Fruit fly (Drosophila melanogaster) whole organism, embryonic: ENCODE data around the gene CG6749.

Experiments used
- CG10431 ChIP-seq: fragments of 200-800 bp; sonication (Bioruptor generic); optimal IDR thresholded peaks from 3 replicates; lab custom pipeline; 2018; ENCODE audit warnings: missing biosample characterization, mild to moderate bottlenecking, missing genetic modification characterization
- CG10462 ChIP-seq: fragments of 200-800 bp; sonication (Bioruptor generic); optimal IDR thresholded peaks from 2 replicates; lab custom pipeline; 2016; ENCODE audit warnings: missing biosample characterization, missing genetic modification characterization
- CG11695 ChIP-seq: fragments of 200-800 bp; sonication (Bioruptor generic); IDR thresholded peaks from 3 replicates; pipeline ENCODE4 v1.3.6; 2022; ENCODE audit warnings: missing biosample characterization, missing genetic modification characterization
- CG12744 ChIP-seq: fragments of 200-800 bp; sonication (Bioruptor generic); optimal IDR thresholded peaks from 2 replicates; lab custom pipeline; 2016; ENCODE audit warnings: missing biosample characterization, missing genetic modification characterization
- CG13123 ChIP-seq: fragments of 200-800 bp; sonication (Bioruptor generic); optimal IDR thresholded peaks from 2 replicates; lab custom pipeline; 2016; ENCODE audit warnings: missing biosample characterization, missing genetic modification characterization
- CG13775 ChIP-seq: fragments of 200-800 bp; sonication (Bioruptor generic); optimal IDR thresholded peaks from 3 replicates; lab custom pipeline; 2017; ENCODE audit warnings: missing biosample characterization, mild to moderate bottlenecking, missing genetic modification characterization
- CG15479 ChIP-seq: fragments of 200-800 bp; sonication (Bioruptor generic); optimal IDR thresholded peaks from 3 replicates; lab custom pipeline; 2019; ENCODE audit warnings: missing biosample characterization, mild to moderate bottlenecking, missing genetic modification characterization, moderate library complexity
- CG16779 ChIP-seq: fragments of 200-800 bp; sonication (Bioruptor generic); IDR thresholded peaks from 2 replicates; pipeline ENCODE4 v1.3.6; 2022; ENCODE audit warnings: missing biosample characterization, missing genetic modification characterization
- CG2199 ChIP-seq: fragments of 200-800 bp; sonication (Bioruptor generic); IDR thresholded peaks from 3 replicates; pipeline ENCODE4 v1.3.6; 2022; ENCODE audit warnings: missing biosample characterization, missing genetic modification characterization
- CG3065 ChIP-seq: fragments of 200-800 bp; sonication (Bioruptor generic); optimal IDR thresholded peaks from 2 replicates; lab custom pipeline; 2016; ENCODE audit warnings: missing biosample characterization, missing genetic modification characterization
- CG3163 ChIP-seq: fragments of 200-800 bp; sonication (Bioruptor generic); optimal IDR thresholded peaks from 3 replicates; lab custom pipeline; 2016; ENCODE audit warnings: missing biosample characterization, missing genetic modification characterization
- CG32767 ChIP-seq: fragments of 200-800 bp; sonication (Bioruptor generic); IDR thresholded peaks from 2 replicates; pipeline ENCODE4 v1.3.6; 2022; ENCODE audit warnings: missing biosample characterization, missing genetic modification characterization
- CG34422 ChIP-seq: fragments of 200-800 bp; sonication (Bioruptor generic); IDR thresholded peaks from 3 replicates; pipeline ENCODE4 v1.3.6; 2022; ENCODE audit warnings: missing biosample characterization, missing genetic modification characterization
- CG3838 ChIP-seq: fragments of 200-800 bp; sonication (Bioruptor generic); optimal IDR thresholded peaks from 3 replicates; lab custom pipeline; 2016; ENCODE audit warnings: missing biosample characterization, missing genetic modification characterization
- CG42726 ChIP-seq: fragments of 200-800 bp; sonication (Bioruptor generic); IDR thresholded peaks from 2 replicates; pipeline ENCODE4 v1.3.6; 2022; ENCODE audit warnings: missing biosample characterization, missing genetic modification characterization; ENCODE audit not compliant: partially characterized antibody
- CG4617 ChIP-seq: fragments of 200-800 bp; sonication (Bioruptor generic); optimal IDR thresholded peaks from 3 replicates; lab custom pipeline; 2016; ENCODE audit warnings: missing biosample characterization, missing genetic modification characterization, borderline replicate concordance
- CG6854 ChIP-seq: fragments of 200-800 bp; sonication (Bioruptor generic); optimal IDR thresholded peaks from 3 replicates; lab custom pipeline; 2017; ENCODE audit warnings: missing biosample characterization, mild to moderate bottlenecking, missing genetic modification characterization
- CG7839 ChIP-seq: fragments of 200-800 bp; sonication (Bioruptor generic); optimal IDR thresholded peaks from 3 replicates; lab custom pipeline; 2018; ENCODE audit warnings: missing biosample characterization, mild to moderate bottlenecking, missing genetic modification characterization, moderate library complexity
- CG7963 ChIP-seq: fragments of 200-800 bp; sonication (Bioruptor generic); IDR thresholded peaks from 3 replicates; pipeline ENCODE4 v1.3.6; 2022; ENCODE audit warnings: missing biosample characterization, missing genetic modification characterization; ENCODE audit not compliant: partially characterized antibody
- CG8478 ChIP-seq: fragments of >200 bp; optimal IDR thresholded peaks from 2 replicates; lab custom pipeline; 2018
- CkIIα-i1 ChIP-seq: fragments of 200-800 bp; sonication (Bioruptor generic); IDR thresholded peaks from 2 replicates; pipeline ENCODE4 v1.3.6; 2022; ENCODE audit warnings: missing biosample characterization, missing genetic modification characterization
- D19A ChIP-seq: fragments of 200-800 bp; optimal IDR thresholded peaks from 3 replicates; lab custom pipeline; 2019; ENCODE audit warnings: missing biosample characterization, mild to moderate bottlenecking, missing genetic modification characterization, moderate library complexity
- Dp ChIP-seq: fragments of 200-800 bp; sonication (Bioruptor generic); optimal IDR thresholded peaks from 2 replicates; lab custom pipeline; 2018; ENCODE audit warnings: missing biosample characterization, mild to moderate bottlenecking, missing genetic modification characterization, moderate library complexity
- Ets97D ChIP-seq: fragments of 200-800 bp; sonication (Bioruptor generic); optimal IDR thresholded peaks from 3 replicates; lab custom pipeline; 2016; ENCODE audit warnings: missing biosample characterization, missing genetic modification characterization
- Myb ChIP-seq: fragments of 200-800 bp; sonication (Bioruptor generic); optimal IDR thresholded peaks from 2 replicates; lab custom pipeline; 2016; ENCODE audit warnings: missing biosample characterization, missing genetic modification characterization
- PHDP ChIP-seq: fragments of 200-800 bp; sonication (Bioruptor generic); optimal IDR thresholded peaks from 3 replicates; lab custom pipeline; 2018; ENCODE audit warnings: missing biosample characterization, mild to moderate bottlenecking, missing genetic modification characterization, moderate library complexity
- Pdp1 ChIP-seq, 2 experiments: fragments of 200-800 bp; sonication (Bioruptor generic); optimal IDR thresholded peaks; 3 replicates each; lab custom pipeline; 2016; ENCODE audit warnings: missing biosample characterization in 2 of 2, missing genetic modification characterization in 2 of 2, mild to moderate bottlenecking in 1 of 2, moderate library complexity in 1 of 2
- Ptx1 ChIP-seq: fragments of 200-800 bp; sonication (Bioruptor generic); IDR thresholded peaks from 2 replicates; pipeline ENCODE4 v1.3.6; 2022; ENCODE audit warnings: missing biosample characterization, missing genetic modification characterization
- Sox102F ChIP-seq: fragments of 200-800 bp; sonication (Bioruptor generic); optimal IDR thresholded peaks from 2 replicates; lab custom pipeline; 2018; ENCODE audit warnings: missing biosample characterization, mild to moderate bottlenecking, missing genetic modification characterization, moderate library complexity
- Stat92E ChIP-seq, 3 experiments: fragments of >200 bp in 2 of 3; fragments of 200-800 bp in 1 of 3; sonication (Bioruptor generic) in 1 of 3; optimal IDR thresholded peaks; 2 replicates each; lab custom pipeline; 2017 to 2019; ENCODE audit warnings: missing biosample characterization in 3 of 3, missing genetic modification characterization in 3 of 3, mild to moderate bottlenecking in 1 of 3, moderate library complexity in 1 of 3
- Trl ChIP-seq, 3 experiments: fragments of >200 bp in 2 of 3; fragments of 200-800 bp in 1 of 3; sonication (Bioruptor generic) in 1 of 3; optimal IDR thresholded peaks; 2 replicates in 1 of 3; 3 replicates in 2 of 3; lab custom pipeline; 2016 to 2017; ENCODE audit warnings: missing biosample characterization in 1 of 3, missing genetic modification characterization in 1 of 3
- Xbp1 ChIP-seq: fragments of 200-800 bp; sonication (Bioruptor generic); optimal IDR thresholded peaks from 3 replicates; lab custom pipeline; 2016; ENCODE audit warnings: missing biosample characterization, mild to moderate bottlenecking, missing genetic modification characterization
- aop ChIP-seq: fragments of 200-800 bp; sonication (Bioruptor generic); IDR thresholded peaks from 2 replicates; pipeline ENCODE4 v1.3.6; 2022; ENCODE audit warnings: missing biosample characterization, missing genetic modification characterization
- ash1 ChIP-seq: fragments of 200-800 bp; sonication (Bioruptor generic); optimal IDR thresholded peaks from 2 replicates; lab custom pipeline; 2018; ENCODE audit warnings: missing biosample characterization, mild to moderate bottlenecking, missing genetic modification characterization
- bigmax ChIP-seq: fragments of 200-800 bp; sonication (Bioruptor generic); optimal IDR thresholded peaks from 2 replicates; lab custom pipeline; 2018; ENCODE audit warnings: missing biosample characterization, mild to moderate bottlenecking, missing genetic modification characterization
- cg ChIP-seq: fragments of 200-800 bp; sonication (Bioruptor generic); optimal IDR thresholded peaks from 3 replicates; lab custom pipeline; 2019; ENCODE audit warnings: missing biosample characterization, mild to moderate bottlenecking, missing genetic modification characterization, moderate library complexity
- ci ChIP-seq: fragments of 200-800 bp; sonication (Bioruptor generic); IDR thresholded peaks from 3 replicates; pipeline ENCODE4 v1.3.6; 2022; ENCODE audit warnings: missing biosample characterization, missing genetic modification characterization
- gcm ChIP-seq: fragments of 200-800 bp; sonication (Bioruptor generic); optimal IDR thresholded peaks from 2 replicates; lab custom pipeline; 2019; ENCODE audit warnings: missing biosample characterization, mild to moderate bottlenecking, missing genetic modification characterization, moderate library complexity
- insv ChIP-seq, 2 experiments: fragments of 200-800 bp; sonication (Bioruptor generic); optimal IDR thresholded peaks; 3 replicates each; lab custom pipeline; 2016 to 2018; ENCODE audit warnings: missing biosample characterization in 2 of 2, missing genetic modification characterization in 2 of 2
- kni ChIP-seq: fragments of 200-800 bp; sonication (Bioruptor generic); optimal IDR thresholded peaks from 3 replicates; lab custom pipeline; 2017; ENCODE audit warnings: mild to moderate bottlenecking, missing biosample characterization, missing genetic modification reagents, missing genetic modification characterization
- luna ChIP-seq: fragments of 200-800 bp; sonication (Bioruptor generic); optimal IDR thresholded peaks from 2 replicates; lab custom pipeline; 2016; ENCODE audit warnings: missing biosample characterization, missing genetic modification characterization
- nmo ChIP-seq: fragments of 200-800 bp; sonication (Bioruptor generic); optimal IDR thresholded peaks from 2 replicates; lab custom pipeline; 2018; ENCODE audit warnings: missing biosample characterization, mild to moderate bottlenecking, missing genetic modification characterization, moderate library complexity
- nom ChIP-seq: fragments of 200-800 bp; sonication (Bioruptor generic); optimal IDR thresholded peaks from 2 replicates; lab custom pipeline; 2017; ENCODE audit warnings: missing biosample characterization, missing genetic modification characterization, mild to moderate bottlenecking, moderate library complexity, missing genetic modification reagents
- sd ChIP-seq: fragments of 200-800 bp; sonication (Bioruptor generic); optimal IDR thresholded peaks from 3 replicates; lab custom pipeline; 2018; ENCODE audit warnings: missing biosample characterization, mild to moderate bottlenecking, missing genetic modification characterization, moderate library complexity
- seq ChIP-seq: fragments of 200-800 bp; sonication (Bioruptor generic); IDR thresholded peaks from 2 replicates; pipeline ENCODE4 v1.3.6; 2022; ENCODE audit warnings: missing biosample characterization, missing genetic modification characterization
- sisA ChIP-seq: fragments of 200-800 bp; sonication (Bioruptor generic); IDR thresholded peaks from 2 replicates; pipeline ENCODE4 v1.3.6; 2022; ENCODE audit warnings: missing biosample characterization, missing genetic modification characterization
- vvl ChIP-seq: fragments of 200-800 bp; sonication (Bioruptor generic); IDR thresholded peaks from 2 replicates; pipeline ENCODE4 v1.3.6; 2022; ENCODE audit warnings: missing biosample characterization, missing genetic modification characterization
- z ChIP-seq: fragments of 200-800 bp; sonication (Bioruptor generic); IDR thresholded peaks from 3 replicates; pipeline ENCODE4 v1.3.6; 2022; ENCODE audit warnings: missing biosample characterization, missing genetic modification characterization

Gene CG6749

DNA sequence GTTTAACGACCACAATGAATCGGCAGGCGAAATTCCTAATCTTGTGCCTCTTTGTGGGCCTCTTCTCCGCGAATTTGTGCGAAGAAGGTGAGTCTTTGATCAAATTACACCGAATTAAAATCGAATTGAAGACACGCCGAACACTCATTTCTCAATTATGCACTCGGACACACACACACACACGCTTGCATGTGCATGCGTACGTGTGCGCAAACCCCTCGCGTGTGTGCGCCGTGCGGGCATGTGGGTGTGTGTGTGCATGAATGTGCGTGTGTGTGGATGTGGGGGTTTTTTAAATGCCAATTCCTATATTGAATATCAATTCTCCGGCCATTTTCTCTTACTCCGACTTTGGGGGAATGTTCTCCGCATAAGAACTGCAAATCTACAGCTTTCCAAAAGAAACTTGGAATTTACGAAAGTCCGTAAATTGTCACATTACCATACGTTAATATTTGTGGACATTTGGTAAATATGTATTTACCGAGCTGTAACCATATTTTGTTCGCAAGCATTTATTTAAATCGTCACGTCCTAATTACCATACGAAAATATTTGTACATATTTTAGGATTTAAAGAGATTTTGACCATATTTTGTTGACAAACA lies 19.0 kb downstream of the CG6749 start (continued):
- TF ChIP-seq CG32767 (GFP tag; lab: Robert Waterston, UW), result peak; percentile 41; the same call in 1 of the 2 replicates
- TF ChIP-seq luna, result no peak
- no peak for TF ChIP-seq aop (GFP tag; lab: Robert Waterston, UW)
- TF ChIP-seq CG13775 (GFP tag; lab: Kevin White, UChicago), result no peak
- no peak for TF ChIP-seq CG13123 (GFP tag; lab: Kevin White, UChicago)
- TF ChIP-seq Ptx1 (GFP tag; lab: Robert Waterston, UW), result no peak
- peak in 1 of 2 experiments; percentile 29 for TF ChIP-seq Trl (optimal IDR thresholded peaks at IDR 0.05; lab: Kevin White, UChicago)
- TF ChIP-seq Trl (GFP tag; optimal IDR thresholded peaks at IDR 0.05; lab: Kevin White, UChicago), result no peak
- TF ChIP-seq CG11695 (GFP tag; lab: Robert Waterston, UW), result no peak
- TF ChIP-seq CG3065, result no peak
- peak; percentile 100 for TF ChIP-seq cg
- no peak for TF ChIP-seq Dp
- no peak for TF ChIP-seq CG7963 (GFP tag; lab: Robert Waterston, UW)
- no peak for TF ChIP-seq CG12744 (GFP tag; lab: Kevin White, UChicago)
- peak; percentile 44 for TF ChIP-seq sd
- TF ChIP-seq Sox102F, result no peak
- TF ChIP-seq ash1, result no peak
- TF ChIP-seq Pdp1 (GFP tag; optimal IDR thresholded peaks at IDR 0.05; lab: Kevin White, UChicago), result no peak
- TF ChIP-seq gcm (GFP tag; lab: Kevin White, UChicago), result peak; percentile 56
- TF ChIP-seq CG42726 (GFP tag; lab: Robert Waterston, UW), result no peak
- 0 out of 3 replicates have a peak, but pooled peaks have one; percentile 70 for TF ChIP-seq CG2199 (GFP tag; lab: Robert Waterston, UW)
- no peak for TF ChIP-seq Myb
- no peak for TF ChIP-seq CG16779
- no peak for TF ChIP-seq D19A
- no peak for TF ChIP-seq CG3163 (GFP tag; lab: Kevin White, UChicago)
- TF ChIP-seq Stat92E (GFP tag; optimal IDR thresholded peaks at IDR 0.05; lab: Kevin White, UChicago), result no peak
- no peak for TF ChIP-seq vvl (GFP tag; lab: Robert Waterston, UW)
- no peak for TF ChIP-seq CkIIα-i1 (GFP tag; lab: Robert Waterston, UW)
- no peak for TF ChIP-seq nmo
- peak; percentile 67; the same call in 2 of the 3 replicates for TF ChIP-seq CG34422
- TF ChIP-seq bigmax, result no peak
- TF ChIP-seq CG10462 (GFP tag; lab: Kevin White, UChicago), result no peak
- TF ChIP-seq Xbp1 (GFP tag; lab: Kevin White, UChicago), result no peak
- TF ChIP-seq CG3838 (GFP tag; lab: Kevin White, UChicago), result no peak
- no peak for TF ChIP-seq sisA (GFP tag; lab: Robert Waterston, UW)
- TF ChIP-seq CG6854 (GFP tag; lab: Kevin White, UChicago), result no peak
- peak; percentile 14 for TF ChIP-seq nom (GFP tag; lab: Kevin White, UChicago)
- TF ChIP-seq Ets97D (GFP tag; lab: Kevin White, UChicago), result no peak
- TF ChIP-seq z (GFP tag; lab: Robert Waterston, UW), result no peak
- no peak for TF ChIP-seq CG7839 (tag; lab: Kevin White, UChicago)
- TF ChIP-seq CG4617, result peak; percentile 22
- TF ChIP-seq CG10431 (GFP tag; lab: Kevin White, UChicago), result no peak
- TF ChIP-seq kni (GFP tag; lab: Kevin White, UChicago), result peak; percentile 4
- TF ChIP-seq PHDP (tag; lab: Kevin White, UChicago), result no peak
- TF ChIP-seq ci (GFP tag; lab: Robert Waterston, UW), result 0 out of 3 replicates have a peak, but pooled peaks have one; percentile 50
- no peak for TF ChIP-seq insv (GFP tag; optimal IDR thresholded peaks at IDR 0.05; lab: Kevin White, UChicago)
- TF ChIP-seq CG8478 (lab: Kevin White, UChicago), result peak; percentile 88
- peak; percentile 64 for TF ChIP-seq CG15479 (GFP tag; lab: Kevin White, UChicago)
- no peak for TF ChIP-seq seq (GFP tag; lab: Robert Waterston, UW)
